Worm (Caenorhabditis elegans) whole organism, L4 larva: ENCODE measurements around the gene pqn-54.

Source experiments
- D1046.2 ChIP-seq: fragments of 200-800 bp; sonication (Bioruptor generic); IDR thresholded peaks from 2 replicates; pipeline ENCODE4 v1.3.6; 2022; ENCODE audit warnings: missing genetic modification characterization, missing compliant biosample characterization
- F37D6.2 ChIP-seq: sonication (generic microtip); optimal IDR thresholded peaks from 2 replicates; lab custom pipeline; 2016; ENCODE audit warnings: mild to moderate bottlenecking, missing genetic modification characterization, missing compliant biosample characterization
- F44E2.7 ChIP-seq: fragments of 200-800 bp; sonication (Bioruptor generic); IDR thresholded peaks from 2 replicates; pipeline ENCODE4 v2.1.2; 2022; ENCODE audit warnings: missing genetic modification characterization, missing compliant biosample characterization
- Y5F2A.4 ChIP-seq: fragments of 200-800 bp; sonication (Bioruptor generic); optimal IDR thresholded peaks from 2 replicates; lab custom pipeline; 2018; ENCODE audit warnings: mild to moderate bottlenecking, missing genetic modification characterization, missing compliant biosample characterization
- ZK337.2 ChIP-seq: fragments of 200-800 bp; sonication (Bioruptor generic); IDR thresholded peaks from 2 replicates; pipeline ENCODE4 v1.3.6; 2022; ENCODE audit warnings: missing genetic modification reagents, missing genetic modification characterization, missing compliant biosample characterization
- aha-1 ChIP-seq: fragments of 150-350 bp; peaks from one replicate; lab custom pipeline; 2014; ENCODE audit warnings: missing biosample characterization, missing genetic modification characterization
- aly-2 ChIP-seq: sonication (generic microtip); optimal IDR thresholded peaks from 2 replicates; lab custom pipeline; 2018; ENCODE audit warnings: missing biosample characterization, missing genetic modification characterization
- ama-1 ChIP-seq: fragments of 150-350 bp; optimal IDR thresholded peaks from 2 replicates; lab custom pipeline; 2014; ENCODE audit warnings: inconsistent platforms, mixed read lengths
- ceh-28 ChIP-seq: fragments of 150-350 bp; optimal IDR thresholded peaks from 2 replicates; lab custom pipeline; 2014; ENCODE audit warnings: missing biosample characterization, missing genetic modification reagents, missing genetic modification characterization
- ceh-32 ChIP-seq: sonication (generic microtip); optimal IDR thresholded peaks from 2 replicates; lab custom pipeline; 2016; ENCODE audit warnings: mild to moderate bottlenecking, missing genetic modification characterization, missing compliant biosample characterization; ENCODE audit not compliant: poor library complexity
- ces-1 ChIP-seq: fragments of 150-350 bp; sonication (generic microtip); optimal IDR thresholded peaks from 4 replicates; lab custom pipeline; 2014; ENCODE audit warnings: missing biosample characterization, missing genetic modification reagents, missing genetic modification characterization
- ctbp-1 ChIP-seq: fragments of 200-800 bp; sonication (Bioruptor generic); IDR thresholded peaks from 2 replicates; pipeline ENCODE4 v1.3.6; 2022; ENCODE audit warnings: missing genetic modification reagents, missing genetic modification characterization, missing compliant biosample characterization
- daf-16 ChIP-seq, 3 experiments: sonication (generic microtip); optimal IDR thresholded peaks; 2 replicates each; lab custom pipeline; 2016 to 2017; ENCODE audit warnings: missing genetic modification characterization in 3 of 3, missing genetic modification reagents in 3 of 3, mild to moderate bottlenecking in 2 of 3, missing compliant biosample characterization in 2 of 3, missing biosample characterization in 1 of 3, moderate library complexity in 1 of 3
- dmd-6 ChIP-seq: fragments of 200-800 bp; sonication (Bioruptor generic); IDR thresholded peaks from 2 replicates; pipeline ENCODE4 v1.3.6; 2022; ENCODE audit warnings: missing genetic modification reagents, missing genetic modification characterization, missing compliant biosample characterization
- dpl-1 ChIP-seq: fragments of 150-350 bp; optimal IDR thresholded peaks from 2 replicates; lab custom pipeline; 2014; ENCODE audit warnings: missing biosample characterization, missing genetic modification reagents, missing genetic modification characterization
- dve-1 ChIP-seq: sonication (generic microtip); optimal IDR thresholded peaks from 2 replicates; lab custom pipeline; 2017; ENCODE audit warnings: antibody characterized with exemption, mild to moderate bottlenecking, missing genetic modification characterization, missing compliant biosample characterization; ENCODE audit not compliant: insufficient read depth
- egl-27 ChIP-seq: sonication (generic microtip); optimal IDR thresholded peaks from 3 replicates; lab custom pipeline; 2017; ENCODE audit warnings: missing biosample characterization, missing genetic modification reagents, missing genetic modification characterization
- fkh-10 ChIP-seq: fragments of 150-350 bp; optimal IDR thresholded peaks from 2 replicates; lab custom pipeline; 2014; ENCODE audit warnings: missing biosample characterization, missing genetic modification reagents, missing genetic modification characterization
- hif-1 ChIP-seq, 2 experiments: sonication (generic microtip); optimal IDR thresholded peaks; 2 replicates each; lab custom pipeline; 2016 to 2017; ENCODE audit warnings: missing compliant biosample characterization in 2 of 2, missing genetic modification characterization in 2 of 2, missing genetic modification reagents in 2 of 2, missing genotype in 2 of 2, mild to moderate bottlenecking in 1 of 2
- hlh-11 ChIP-seq: fragments of 200-800 bp; sonication (Bioruptor generic); optimal IDR thresholded peaks from 2 replicates; lab custom pipeline; 2018; ENCODE audit warnings: mild to moderate bottlenecking, missing genetic modification characterization, missing compliant biosample characterization
- hlh-30 ChIP-seq: sonication (generic microtip); optimal IDR thresholded peaks from 2 replicates; lab custom pipeline; 2017; ENCODE audit warnings: antibody characterized with exemption, mild to moderate bottlenecking, missing genetic modification characterization, missing compliant biosample characterization; ENCODE audit not compliant: insufficient read depth
- lim-7 ChIP-seq: fragments of 200-800 bp; sonication (Bioruptor generic); IDR thresholded peaks from 2 replicates; pipeline ENCODE4 v1.3.6; 2022; ENCODE audit warnings: missing genetic modification characterization, missing compliant biosample characterization
- lin-13 ChIP-seq: fragments of 150-350 bp; optimal IDR thresholded peaks from 2 replicates; lab custom pipeline; 2014; ENCODE audit warnings: missing biosample characterization, missing genetic modification reagents, missing genetic modification characterization
- lin-15B ChIP-seq: fragments of 150-350 bp; sonication (generic microtip); optimal IDR thresholded peaks from 3 replicates; lab custom pipeline; 2014; ENCODE audit warnings: missing biosample characterization, missing genetic modification characterization
- lin-38 ChIP-seq: fragments of 200-800 bp; sonication (Bioruptor generic); IDR thresholded peaks from 2 replicates; pipeline ENCODE4 v1.3.6; 2022; ENCODE audit warnings: missing genetic modification reagents, missing genetic modification characterization, missing compliant biosample characterization
- lsy-2 ChIP-seq, 2 experiments: fragments of 150-350 bp in 1 of 2; sonication (generic microtip) in 1 of 2; optimal IDR thresholded peaks; 2 replicates each; lab custom pipeline; 2014 to 2017; ENCODE audit warnings: missing biosample characterization in 2 of 2, missing genetic modification characterization in 2 of 2
- mdl-1 ChIP-seq, 2 experiments: fragments of 150-350 bp in 1 of 2; sonication (generic microtip) in 1 of 2; optimal IDR thresholded peaks; 2 replicates each; lab custom pipeline; 2014 to 2017; ENCODE audit warnings: missing biosample characterization in 2 of 2, missing genetic modification characterization in 2 of 2
- mep-1 ChIP-seq: fragments of 150-350 bp; sonication (generic microtip); optimal IDR thresholded peaks from 3 replicates; lab custom pipeline; 2014; ENCODE audit warnings: missing biosample characterization, missing genetic modification characterization
- mes-2 ChIP-seq: sonication (generic microtip); optimal IDR thresholded peaks from 2 replicates; lab custom pipeline; 2016; ENCODE audit warnings: missing genotype, mild to moderate bottlenecking, missing genetic modification characterization, missing compliant biosample characterization; ENCODE audit not compliant: poor library complexity, severe bottlenecking
- nhr-10 ChIP-seq: fragments of 150-350 bp; optimal IDR thresholded peaks from 2 replicates; lab custom pipeline; 2014; ENCODE audit warnings: missing biosample characterization, missing genetic modification characterization
- nhr-11 ChIP-seq: fragments of 150-350 bp; optimal IDR thresholded peaks from 2 replicates; lab custom pipeline; 2014; ENCODE audit warnings: missing biosample characterization, missing genetic modification characterization
- nhr-237 ChIP-seq: sonication (generic microtip); optimal IDR thresholded peaks from 2 replicates; lab custom pipeline; 2017; ENCODE audit warnings: missing biosample characterization, missing genetic modification characterization
- nhr-28 ChIP-seq: fragments of 150-350 bp; optimal IDR thresholded peaks from 2 replicates; lab custom pipeline; 2014; ENCODE audit warnings: missing biosample characterization, missing genetic modification characterization
- nhr-6 ChIP-seq: fragments of 150-350 bp; optimal IDR thresholded peaks from 2 replicates; lab custom pipeline; 2014; ENCODE audit warnings: missing biosample characterization, missing genetic modification characterization
- nhr-77 ChIP-seq: fragments of 150-350 bp; optimal IDR thresholded peaks from 2 replicates; lab custom pipeline; 2014; ENCODE audit warnings: missing biosample characterization, missing genetic modification characterization
- rbr-2 ChIP-seq: sonication (generic microtip); optimal IDR thresholded peaks from 2 replicates; lab custom pipeline; 2016; ENCODE audit warnings: missing genotype, missing genetic modification characterization, missing compliant biosample characterization
- sdz-12 ChIP-seq: fragments of 200-800 bp; sonication (Bioruptor generic); optimal IDR thresholded peaks from 2 replicates; lab custom pipeline; 2018; ENCODE audit warnings: mild to moderate bottlenecking, missing genetic modification characterization, missing compliant biosample characterization
- set-16 ChIP-seq: fragments of 200-800 bp; sonication (Bioruptor generic); IDR thresholded peaks from 2 replicates; pipeline ENCODE4 v1.3.6; 2022; ENCODE audit warnings: missing genetic modification reagents, missing genetic modification characterization, missing compliant biosample characterization
- snpc-1.2 ChIP-seq: fragments of 200-800 bp; sonication (Bioruptor generic); IDR thresholded peaks from 2 replicates; pipeline ENCODE4 v1.3.6; 2022; ENCODE audit warnings: missing genetic modification reagents, missing genetic modification characterization, missing compliant biosample characterization
- spr-1 ChIP-seq: sonication (generic microtip); optimal IDR thresholded peaks from 2 replicates; lab custom pipeline; 2016; ENCODE audit warnings: mild to moderate bottlenecking, missing genetic modification characterization, missing compliant biosample characterization
- spr-3 ChIP-seq: fragments of 200-800 bp; sonication (Bioruptor generic); optimal IDR thresholded peaks from 2 replicates; lab custom pipeline; 2018; ENCODE audit warnings: mild to moderate bottlenecking, missing genetic modification characterization, missing compliant biosample characterization
- tra-1 ChIP-seq: fragments of 200-800 bp; sonication (Bioruptor generic); IDR thresholded peaks from 2 replicates; pipeline ENCODE4 v1.3.6; 2022; ENCODE audit warnings: missing genetic modification reagents, missing genetic modification characterization, missing compliant biosample characterization
- unc-130 ChIP-seq: sonication (generic microtip); optimal IDR thresholded peaks from 2 replicates; lab custom pipeline; 2016; ENCODE audit warnings: missing genetic modification reagents, missing genetic modification characterization, missing compliant biosample characterization
- unc-39 ChIP-seq: sonication (generic microtip); optimal IDR thresholded peaks from 2 replicates; lab custom pipeline; 2017; ENCODE audit warnings: missing biosample characterization, missing genetic modification characterization
- unc-62 ChIP-seq, 3 experiments: fragments of 150-350 bp in 1 of 3; sonication (generic microtip); optimal IDR thresholded peaks in 2 of 3; peaks in 1 of 3; 1 replicate in 1 of 3; 2 replicates in 2 of 3; lab custom pipeline; 2014 to 2017; ENCODE audit warnings: missing biosample characterization in 3 of 3, missing genetic modification characterization in 3 of 3, missing genetic modification reagents in 3 of 3, missing genotype in 1 of 3
- vab-7 ChIP-seq: fragments of 200-800 bp; sonication (Bioruptor generic); IDR thresholded peaks from 2 replicates; pipeline ENCODE4 v1.3.6; 2022; ENCODE audit warnings: missing genetic modification reagents, missing genetic modification characterization, missing compliant biosample characterization
- zfp-2 ChIP-seq: sonication (generic microtip); optimal IDR thresholded peaks from 2 replicates; lab custom pipeline; 2016; ENCODE audit warnings: mild to moderate bottlenecking, missing genetic modification characterization, missing compliant biosample characterization

pqn-54 gene

ce11 chrV:1471078-1471969, 6.5 kb downstream of the pqn-54 start:
- TF ChIP-seq ama-1 (lab: Kevin White, UChicago) = no peak
- TF ChIP-seq lin-38 (GFP tag; lab: Robert Waterston, UW) = peak; percentile 95
- TF ChIP-seq ZK337.2 (GFP tag; lab: Robert Waterston, UW) = 0 out of 2 replicates have a peak, but pooled peaks have one; percentile 14
- TF ChIP-seq Y5F2A.4 = no peak
- peak; percentile 7 for TF ChIP-seq hlh-11
- peak in 1 of 2 experiments; percentile 31 for TF ChIP-seq mdl-1 (tag; optimal IDR thresholded peaks at IDR 0.05; lab: Kevin White, UChicago)
- TF ChIP-seq aha-1 (tag; lab: Kevin White, UChicago) = peak; percentile 97
- peak; percentile 57 for TF ChIP-seq lin-13 (GFP tag; lab: Kevin White, UChicago)
- TF ChIP-seq nhr-77 = peak; percentile 70
- no peak for TF ChIP-seq ceh-32 (tag; lab: Kevin White, UChicago)
- no peak for TF ChIP-seq spr-3 (GFP tag; lab: Kevin White, UChicago)
- peak in 1 of 2 experiments; percentile 9 for TF ChIP-seq unc-62 (GFP tag; optimal IDR thresholded peaks at IDR 0.05 in 1 of 2; lab: Kevin White, UChicago)
- TF ChIP-seq unc-62 (tag; optimal IDR thresholded peaks at IDR 0.05; lab: Kevin White, UChicago) = no peak
- peak; percentile 52; the same call in 1 of the 2 replicates for TF ChIP-seq vab-7
- no peak for TF ChIP-seq D1046.2
- peak; percentile 51 for TF ChIP-seq nhr-28 (tag; lab: Kevin White, UChicago)
- no peak for TF ChIP-seq lin-15B
- TF ChIP-seq dve-1 (tag; lab: Kevin White, UChicago) = peak; percentile 85
- TF ChIP-seq sdz-12 (GFP tag; lab: Kevin White, UChicago) = no peak
- no peak for TF ChIP-seq ceh-28 (tag; lab: Kevin White, UChicago)
- TF ChIP-seq unc-39 = no peak
- TF ChIP-seq egl-27 (tag; lab: Kevin White, UChicago) = no peak
- peak; percentile 75 for TF ChIP-seq mep-1
- peak; percentile 87 for TF ChIP-seq dpl-1 (GFP tag; lab: Kevin White, UChicago)
- no peak for TF ChIP-seq spr-1
- TF ChIP-seq nhr-10 (tag; lab: Kevin White, UChicago) = no peak
- TF ChIP-seq unc-130 = peak; percentile 47
- TF ChIP-seq nhr-6 (tag; lab: Kevin White, UChicago) = peak; percentile 53
- TF ChIP-seq snpc-1.2 (GFP tag; lab: Robert Waterston, UW) = no peak
- TF ChIP-seq F37D6.2 (tag; lab: Kevin White, UChicago) = peak; percentile 18
- peak; percentile 62 for TF ChIP-seq fkh-10 (GFP tag; lab: Kevin White, UChicago)
- no peak for TF ChIP-seq zfp-2 (tag; lab: Kevin White, UChicago)
- no peak for TF ChIP-seq aly-2 (tag; lab: Kevin White, UChicago)
- no peak for TF ChIP-seq nhr-237 (tag; lab: Kevin White, UChicago)
- no peak for TF ChIP-seq tra-1
- TF ChIP-seq dmd-6 = peak; percentile 52
- no peak for TF ChIP-seq set-16 (GFP tag; lab: Robert Waterston, UW)
- peak; percentile 17 for TF ChIP-seq nhr-11 (tag; lab: Kevin White, UChicago)
- no peak for TF ChIP-seq daf-16 (GFP tag; optimal IDR thresholded peaks at IDR 0.05; lab: Kevin White, UChicago)
- peak; percentile 61 for TF ChIP-seq daf-16 (tag; optimal IDR thresholded peaks at IDR 0.05; lab: Kevin White, UChicago)
- no peak for TF ChIP-seq F44E2.7 (GFP tag; lab: Robert Waterston, UW)
- 0 out of 2 replicates have a peak, but pooled peaks have one; percentile 41 for TF ChIP-seq lim-7 (GFP tag; lab: Robert Waterston, UW)
- 0 out of 2 replicates have a peak, but pooled peaks have one; percentile 16 for TF ChIP-seq ctbp-1 (GFP tag; lab: Robert Waterston, UW)
- peak; percentile 17 for TF ChIP-seq hlh-30
- TF ChIP-seq lsy-2 (tag; optimal IDR thresholded peaks at IDR 0.05; lab: Kevin White, UChicago) = peak in 1 of 2 experiments; percentile 84
- TF ChIP-seq hif-1 (tag; optimal IDR thresholded peaks at IDR 0.05; lab: Kevin White, UChicago) = no peak
- peak; percentile 77 for TF ChIP-seq mes-2 (tag; lab: Kevin White, UChicago)
- TF ChIP-seq ces-1 (GFP tag; lab: Kevin White, UChicago) = no peak
- TF ChIP-seq rbr-2 (tag; lab: Kevin White, UChicago) = peak; percentile 7
